Fruit fly (Drosophila melanogaster) whole organism, embryonic: Measurements from ENCODE around the gene CG9919.

Experiments used
- B-H1 ChIP-seq: fragments of 200-800 bp; sonication (Bioruptor generic); IDR thresholded peaks from 3 replicates; pipeline ENCODE4 v1.3.6; 2022; ENCODE audit warnings: missing biosample characterization, missing genetic modification characterization
- CG10366 ChIP-seq: fragments of 200-800 bp; sonication (Bioruptor generic); IDR thresholded peaks from 2 replicates; pipeline ENCODE4 v1.3.6; 2022; ENCODE audit warnings: missing biosample characterization, missing genetic modification characterization
- CG12659 ChIP-seq: fragments of 200-800 bp; sonication (Bioruptor generic); optimal IDR thresholded peaks from 3 replicates; lab custom pipeline; 2017; ENCODE audit warnings: mild to moderate bottlenecking, missing biosample characterization, missing genetic modification reagents, missing genetic modification characterization
- CG14667 ChIP-seq: fragments of 200-800 bp; sonication (Bioruptor generic); IDR thresholded peaks from 2 replicates; pipeline ENCODE4 v1.3.6; 2022; ENCODE audit warnings: missing biosample characterization, missing genetic modification characterization
- CG2678 ChIP-seq: fragments of 200-800 bp; sonication (Bioruptor generic); optimal IDR thresholded peaks from 3 replicates; lab custom pipeline; 2019; ENCODE audit warnings: missing biosample characterization, mild to moderate bottlenecking, missing genetic modification characterization, moderate library complexity
- CG3065 ChIP-seq: fragments of 200-800 bp; sonication (Bioruptor generic); optimal IDR thresholded peaks from 2 replicates; lab custom pipeline; 2016; ENCODE audit warnings: missing biosample characterization, missing genetic modification characterization
- CG32772 ChIP-seq: fragments of 200-800 bp; sonication (Bioruptor generic); IDR thresholded peaks from 2 replicates; pipeline ENCODE4 v1.3.6; 2022; ENCODE audit warnings: missing biosample characterization, missing genetic modification characterization
- CG3281 ChIP-seq: fragments of 200-800 bp; sonication (Bioruptor generic); optimal IDR thresholded peaks from 3 replicates; lab custom pipeline; 2017; ENCODE audit warnings: missing biosample characterization, mild to moderate bottlenecking, missing genetic modification characterization
- CG33213 ChIP-seq: fragments of 200-800 bp; sonication (Bioruptor generic); optimal IDR thresholded peaks from 3 replicates; lab custom pipeline; 2016; ENCODE audit warnings: missing biosample characterization, missing genetic modification characterization
- CG34422 ChIP-seq: fragments of 200-800 bp; sonication (Bioruptor generic); IDR thresholded peaks from 3 replicates; pipeline ENCODE4 v1.3.6; 2022; ENCODE audit warnings: missing biosample characterization, missing genetic modification characterization
- CG7271 ChIP-seq: fragments of 200-800 bp; sonication (Bioruptor generic); optimal IDR thresholded peaks from 2 replicates; lab custom pipeline; 2018; ENCODE audit warnings: missing biosample characterization, mild to moderate bottlenecking, missing genetic modification characterization, moderate library complexity
- CG7963 ChIP-seq: fragments of 200-800 bp; sonication (Bioruptor generic); IDR thresholded peaks from 3 replicates; pipeline ENCODE4 v1.3.6; 2022; ENCODE audit warnings: missing biosample characterization, missing genetic modification characterization; ENCODE audit not compliant: partially characterized antibody
- CG8089 ChIP-seq: fragments of 200-800 bp; sonication (Bioruptor generic); optimal IDR thresholded peaks from 3 replicates; lab custom pipeline; 2016; ENCODE audit warnings: missing biosample characterization, missing genetic modification characterization
- CHES-1-like ChIP-seq: fragments of 200-800 bp; sonication (Bioruptor generic); optimal IDR thresholded peaks from 2 replicates; lab custom pipeline; 2016; ENCODE audit warnings: missing biosample characterization, missing genetic modification characterization
- Doc2 ChIP-seq: fragments of 200-800 bp; sonication (Bioruptor generic); IDR thresholded peaks from 2 replicates; pipeline ENCODE4 v1.3.6; 2022; ENCODE audit warnings: missing biosample characterization, missing genetic modification characterization
- E2f1 ChIP-seq: fragments of 200-800 bp; sonication (Bioruptor generic); IDR thresholded peaks from 2 replicates; pipeline ENCODE4 v1.3.6; 2022; ENCODE audit warnings: missing biosample characterization, missing genetic modification characterization
- E2f2 ChIP-seq: fragments of 200-800 bp; sonication (Bioruptor generic); IDR thresholded peaks from 2 replicates; pipeline ENCODE4 v1.3.6; 2022; ENCODE audit warnings: missing biosample characterization, missing genetic modification characterization
- Eip74EF ChIP-seq, 2 experiments: fragments of 200-800 bp in 1 of 2; fragments of >200 bp in 1 of 2; sonication (Bioruptor generic) in 1 of 2; optimal IDR thresholded peaks; 2 replicates each; lab custom pipeline; 2017 to 2019; ENCODE audit warnings: missing biosample characterization in 2 of 2, missing genetic modification characterization in 2 of 2, mild to moderate bottlenecking in 1 of 2, moderate library complexity in 1 of 2
- H15 ChIP-seq: fragments of 200-800 bp; sonication (Bioruptor generic); IDR thresholded peaks from 3 replicates; pipeline ENCODE4 v1.3.6; 2022; ENCODE audit warnings: missing biosample characterization, missing genetic modification characterization
- H2.0 ChIP-seq: fragments of 200-800 bp; sonication (Bioruptor generic); IDR thresholded peaks from 2 replicates; pipeline ENCODE4 v1.3.6; 2022; ENCODE audit warnings: missing biosample characterization, missing genetic modification characterization
- HLH4C ChIP-seq: fragments of 200-800 bp; sonication (Bioruptor generic); IDR thresholded peaks from 3 replicates; pipeline ENCODE4 v1.3.6; 2022; ENCODE audit warnings: missing biosample characterization, missing genetic modification characterization; ENCODE audit not compliant: partially characterized antibody
- HmgZ ChIP-seq: fragments of 200-800 bp; sonication (Bioruptor generic); optimal IDR thresholded peaks from 2 replicates; lab custom pipeline; 2018; ENCODE audit warnings: missing biosample characterization, mild to moderate bottlenecking, missing genetic modification characterization
- Hr3 ChIP-seq: fragments of 200-800 bp; sonication (Bioruptor generic); optimal IDR thresholded peaks from 3 replicates; lab custom pipeline; 2016; ENCODE audit warnings: missing biosample characterization, missing genetic modification characterization
- Kr ChIP-seq: fragments of 200-800 bp; sonication (Bioruptor generic); optimal IDR thresholded peaks from 2 replicates; lab custom pipeline; 2017; ENCODE audit warnings: missing biosample characterization, mild to moderate bottlenecking, missing genetic modification characterization
- Mrtf ChIP-seq: fragments of 200-800 bp; sonication (Bioruptor generic); IDR thresholded peaks from 3 replicates; pipeline ENCODE4 v1.3.6; 2022; ENCODE audit warnings: missing biosample characterization, missing genetic modification characterization
- Myb ChIP-seq: fragments of 200-800 bp; sonication (Bioruptor generic); optimal IDR thresholded peaks from 2 replicates; lab custom pipeline; 2016; ENCODE audit warnings: missing biosample characterization, missing genetic modification characterization
- NK7.1 ChIP-seq: fragments of 200-800 bp; sonication (Bioruptor generic); optimal IDR thresholded peaks from 3 replicates; lab custom pipeline; 2016; ENCODE audit warnings: missing biosample characterization, missing genetic modification characterization
- Sox100B ChIP-seq: fragments of 200-800 bp; sonication (Bioruptor generic); optimal IDR thresholded peaks from 3 replicates; lab custom pipeline; 2018; ENCODE audit warnings: missing biosample characterization, mild to moderate bottlenecking, missing genetic modification characterization
- Taf1 ChIP-seq: fragments of 200-800 bp; sonication (Bioruptor generic); IDR thresholded peaks from 2 replicates; pipeline ENCODE4 v1.3.6; 2022; ENCODE audit warnings: missing biosample characterization, missing genetic modification characterization
- YL-1 ChIP-seq: fragments of 200-800 bp; sonication (Bioruptor generic); optimal IDR thresholded peaks from 3 replicates; lab custom pipeline; 2017; ENCODE audit warnings: missing biosample characterization, mild to moderate bottlenecking, missing genetic modification characterization
- ash1 ChIP-seq: fragments of 200-800 bp; sonication (Bioruptor generic); optimal IDR thresholded peaks from 2 replicates; lab custom pipeline; 2018; ENCODE audit warnings: missing biosample characterization, mild to moderate bottlenecking, missing genetic modification characterization
- bigmax ChIP-seq: fragments of 200-800 bp; sonication (Bioruptor generic); optimal IDR thresholded peaks from 2 replicates; lab custom pipeline; 2018; ENCODE audit warnings: missing biosample characterization, mild to moderate bottlenecking, missing genetic modification characterization
- btn ChIP-seq: fragments of 200-800 bp; sonication (Bioruptor generic); optimal IDR thresholded peaks from 2 replicates; lab custom pipeline; 2016; ENCODE audit warnings: missing biosample characterization, missing genetic modification characterization
- corto ChIP-seq: fragments of 200-800 bp; sonication (Bioruptor generic); optimal IDR thresholded peaks from 2 replicates; lab custom pipeline; 2016; ENCODE audit warnings: missing biosample characterization, mild to moderate bottlenecking, missing genetic modification characterization, moderate library complexity
- cwo ChIP-seq: fragments of 200-800 bp; sonication (Bioruptor generic); optimal IDR thresholded peaks from 3 replicates; lab custom pipeline; 2017; ENCODE audit warnings: missing biosample characterization, missing genetic modification characterization, mild to moderate bottlenecking, moderate library complexity, missing genetic modification reagents
- fd64A ChIP-seq: fragments of 200-800 bp; sonication (Bioruptor generic); optimal IDR thresholded peaks from 3 replicates; lab custom pipeline; 2018; ENCODE audit warnings: missing biosample characterization, mild to moderate bottlenecking, missing genetic modification characterization
- gce ChIP-seq: fragments of 200-800 bp; sonication (Bioruptor generic); IDR thresholded peaks from 3 replicates; pipeline ENCODE4 v1.3.6; 2022; ENCODE audit warnings: missing biosample characterization, missing genetic modification characterization
- h ChIP-seq: fragments of >200 bp; optimal IDR thresholded peaks from 2 replicates; lab custom pipeline; 2017
- hkb ChIP-seq, 2 experiments: fragments of 200-800 bp in 1 of 2; fragments of >200 bp in 1 of 2; sonication (Bioruptor generic) in 1 of 2; IDR thresholded peaks in 1 of 2; optimal IDR thresholded peaks in 1 of 2; 2 replicates each; pipeline versions ENCODE4 v1.3.6 to Lab custom; 2017 to 2022; ENCODE audit warnings: missing biosample characterization in 1 of 2, missing genetic modification characterization in 1 of 2
- inv ChIP-seq: fragments of 200-800 bp; sonication (Bioruptor generic); IDR thresholded peaks from 2 replicates; pipeline ENCODE4 v1.3.6; 2022; ENCODE audit warnings: missing biosample characterization, missing genetic modification characterization; ENCODE audit not compliant: partially characterized antibody
- jigr1 ChIP-seq: fragments of 200-800 bp; sonication (Bioruptor generic); IDR thresholded peaks from 3 replicates; pipeline ENCODE4 v1.3.6; 2022; ENCODE audit warnings: missing biosample characterization, missing genetic modification characterization
- kah ChIP-seq: fragments of 200-800 bp; sonication (Bioruptor generic); optimal IDR thresholded peaks from 2 replicates; lab custom pipeline; 2018; ENCODE audit warnings: missing biosample characterization, mild to moderate bottlenecking, missing genetic modification characterization
- ken ChIP-seq: fragments of 200-800 bp; sonication (Bioruptor generic); IDR thresholded peaks from 3 replicates; pipeline ENCODE4 v1.3.6; 2022; ENCODE audit warnings: missing biosample characterization, missing genetic modification characterization
- lilli ChIP-seq: fragments of 200-800 bp; sonication (Bioruptor generic); optimal IDR thresholded peaks from 3 replicates; lab custom pipeline; 2016; ENCODE audit warnings: missing biosample characterization, missing genetic modification characterization
- lola ChIP-seq, 3 experiments: fragments of >200 bp in 2 of 3; fragments of 200-800 bp in 1 of 3; sonication (Bioruptor generic) in 1 of 3; optimal IDR thresholded peaks; 2 replicates each; lab custom pipeline; 2017 to 2019; ENCODE audit warnings: missing biosample characterization in 3 of 3, missing genetic modification characterization in 3 of 3, mild to moderate bottlenecking in 1 of 3, moderate library complexity in 1 of 3
- onecut ChIP-seq: fragments of 200-800 bp; sonication (Bioruptor generic); IDR thresholded peaks from 2 replicates; pipeline ENCODE4 v1.3.6; 2022; ENCODE audit warnings: missing biosample characterization, missing genetic modification characterization
- sima ChIP-seq: fragments of 200-800 bp; sonication (Bioruptor generic); optimal IDR thresholded peaks from 2 replicates; lab custom pipeline; 2016; ENCODE audit warnings: missing biosample characterization, missing genetic modification characterization
- tup ChIP-seq: fragments of 200-800 bp; sonication (Bioruptor generic); optimal IDR thresholded peaks from 2 replicates; lab custom pipeline; 2016; ENCODE audit warnings: missing biosample characterization, mild to moderate bottlenecking, missing genetic modification characterization, moderate library complexity

CG9919 gene

dm6 chrX:16288492-16288964 lies 42.0 kb downstream of the CG9919 start, which contains the start of the genes CG32576 and caz (continued):
- no peak for TF ChIP-seq Eip74EF (GFP tag; optimal IDR thresholded peaks at IDR 0.05; lab: Kevin White, UChicago)
- no peak for TF ChIP-seq h (lab: Kevin White, UChicago)

- TF ChIP-seq CG33213 (GFP tag; lab: Kevin White, UChicago) (peak; percentile 19), HLH4C (GFP tag; lab: Robert Waterston, UW) (peak; percentile 96), E2f2 (GFP tag; lab: Robert Waterston, UW) (peak; percentile 71), H2.0 (no peak), CHES-1-like (GFP tag; lab: Kevin White, UChicago) (peak; percentile 28), CG10366 (GFP tag; lab: Robert Waterston, UW) (peak; percentile 17; the same call in 1 of the 2 replicates), bigmax (no peak), B-H1 (GFP tag; lab: Robert Waterston, UW) (no peak), ash1 (GFP tag; lab: Kevin White, UChicago) (no peak), sima (no peak), cwo (no peak), Kr (GFP tag; lab: Kevin White, UChicago) (no peak), ken (GFP tag; lab: Robert Waterston, UW) (no peak), E2f1 (GFP tag; lab: Robert Waterston, UW) (no peak), corto (no peak), CG12659 (GFP tag; lab: Kevin White, UChicago) (peak; percentile 87), Mrtf (GFP tag; lab: Robert Waterston, UW) (no peak), CG34422 (GFP tag; lab: Robert Waterston, UW) (0 out of 3 replicates have a peak, but pooled peaks have one; percentile 44), CG3065 (GFP tag; lab: Kevin White, UChicago) (no peak), CG32772 (no peak), hkb (optimal IDR thresholded peaks at IDR 0.05; lab: Kevin White, UChicago) (no peak), hkb (GFP tag; IDR thresholded peaks at IDR 0.05; lab: Robert Waterston, UW) (peak; percentile 18; the same call in 1 of the 2 replicates), Taf1 (GFP tag; lab: Robert Waterston, UW) (no peak), onecut (GFP tag; lab: Robert Waterston, UW) (peak; percentile 19; the same call in 1 of the 2 replicates), CG8089 (GFP tag; lab: Kevin White, UChicago) (no peak), Myb (GFP tag; lab: Kevin White, UChicago) (peak; percentile 88), NK7.1 (GFP tag; lab: Kevin White, UChicago) (no peak), YL-1 (GFP tag; lab: Kevin White, UChicago) (peak; percentile 82), CG7271 (tag; lab: Kevin White, UChicago) (no peak), H15 (GFP tag; lab: Robert Waterston, UW) (no peak), lola (GFP tag; optimal IDR thresholded peaks at IDR 0.05; lab: Kevin White, UChicago) (no peak), jigr1 (no peak), gce (GFP tag; lab: Robert Waterston, UW) (no peak), CG3281 (peak; percentile 46), kah (GFP tag; lab: Kevin White, UChicago) (no peak), inv (GFP tag; lab: Robert Waterston, UW) (peak; percentile 95), fd64A (no peak), Doc2 (no peak), Sox100B (GFP tag; lab: Kevin White, UChicago) (no peak), tup (GFP tag; lab: Kevin White, UChicago) (no peak), lilli (GFP tag; lab: Kevin White, UChicago) (peak; percentile 52), CG7963 (peak; percentile 96), Hr3 (GFP tag; lab: Kevin White, UChicago) (no peak), CG2678 (tag; lab: Kevin White, UChicago) (no peak), HmgZ (peak; percentile 80), CG14667 (GFP tag; lab: Robert Waterston, UW) (no peak), btn (no peak)
These were observed 44.4 kb downstream of the CG9919 start, which contains the start of gene UQCR-14 for dm6 chrX:16286083-16286666. UQCR-14 (plus strand) TSS chrX:16286288.
